Fruit fly (Drosophila melanogaster) ovary, adult (tissue): ENCODE data around the gene Liprin-alpha.

Source experiments
- CG17801 ChIP-seq: fragments of 200-800 bp; optimal IDR thresholded peaks from 2 replicates; lab custom pipeline; 2019; ENCODE audit warnings: missing biosample characterization, mild to moderate bottlenecking, missing genetic modification characterization, moderate library complexity; ENCODE audit not compliant: partially characterized antibody

Liprin-alpha gene

DNA sequence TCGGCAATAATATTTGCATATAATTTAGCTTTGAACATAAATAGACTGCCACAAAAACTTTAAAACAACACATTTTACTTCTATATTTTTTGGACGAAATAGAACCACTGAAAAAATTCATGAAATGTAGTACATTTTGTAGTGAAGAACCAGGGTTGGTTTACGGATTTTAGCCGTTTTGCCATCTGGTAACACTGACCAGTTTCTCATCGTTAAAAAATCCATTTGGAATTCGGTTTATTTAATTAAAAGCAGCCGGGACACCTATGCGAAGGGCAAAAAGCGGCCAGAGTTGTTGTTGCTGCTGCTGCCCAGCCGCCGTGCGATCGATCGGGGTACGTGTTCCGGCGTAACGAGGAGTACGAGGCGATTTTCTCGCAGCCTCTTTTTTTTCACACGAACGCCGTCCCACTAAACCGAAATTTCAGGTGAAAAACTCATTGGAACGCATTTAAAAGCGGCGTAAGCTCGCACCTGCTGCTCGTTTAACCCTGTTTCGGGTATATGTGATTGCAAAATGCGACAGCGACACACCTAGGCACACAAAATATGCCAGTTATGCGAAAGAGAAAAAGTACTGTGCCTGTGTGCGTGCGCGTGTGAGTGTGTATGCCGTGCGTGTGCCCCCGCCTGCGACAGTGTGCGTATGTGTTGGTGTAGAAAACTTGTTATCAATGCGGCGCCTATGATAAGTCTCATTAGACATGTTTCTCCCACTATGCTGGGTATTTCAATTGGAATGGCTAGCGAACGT is at the start of gene Liprin-alpha:
TSS of gene Liprin-alpha (plus strand) at position 154 of the 754 bp plus-strand sequence.
- TF ChIP-seq CG17801 (GFP tag; lab: Kevin White, UChicago), result no peak

DNA sequence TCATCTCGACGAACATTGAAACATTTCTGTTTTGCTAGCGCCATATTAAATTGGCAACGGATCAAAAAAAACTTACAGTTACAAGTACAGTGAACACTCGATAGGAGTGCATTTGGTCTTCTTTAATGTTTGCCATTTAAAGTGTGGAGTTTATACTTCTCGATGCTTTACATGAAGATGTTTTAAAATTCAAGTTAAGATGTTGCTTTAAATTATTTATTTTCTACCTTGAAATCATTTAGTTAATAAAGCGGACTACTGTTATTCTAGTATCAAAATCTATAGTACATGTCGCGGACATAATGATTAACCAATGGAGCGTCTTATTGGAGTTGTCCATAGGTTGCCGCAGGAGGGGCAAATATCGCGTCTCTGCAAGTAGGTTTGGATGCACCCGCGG is 47.2 kb upstream of the Liprin-alpha start, which contains the start of gene cort:
TSS of gene cort (minus strand) at position 101 of the 400 bp plus-strand sequence.
- TF ChIP-seq CG17801 (GFP tag; lab: Kevin White, UChicago), result peak; percentile 3

DNA sequence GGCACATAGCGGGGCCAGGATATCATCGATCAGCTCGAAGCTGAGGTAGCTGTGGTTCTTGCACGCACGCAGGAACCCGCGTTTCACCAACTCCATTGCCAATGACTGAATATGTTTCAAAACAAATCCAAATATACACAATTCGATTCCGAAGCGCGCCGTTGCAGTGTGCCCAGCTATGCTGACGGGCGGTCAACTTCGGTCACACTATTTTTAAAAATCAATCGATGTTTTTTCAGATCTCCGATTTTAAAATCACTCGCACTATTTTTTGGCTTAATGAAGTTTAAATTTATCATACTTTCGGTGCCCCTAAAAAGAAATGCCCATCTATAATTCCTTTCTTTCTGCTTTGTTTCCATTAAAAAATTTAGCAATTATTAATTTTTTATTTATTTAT is 46.2 kb upstream of the Liprin-alpha start, which contains the start of gene Nse1:
TSS of gene Nse1 (minus strand) at position 173 of the 400 bp plus-strand sequence.
- no peak for TF ChIP-seq CG17801 (GFP tag; lab: Kevin White, UChicago)

DNA sequence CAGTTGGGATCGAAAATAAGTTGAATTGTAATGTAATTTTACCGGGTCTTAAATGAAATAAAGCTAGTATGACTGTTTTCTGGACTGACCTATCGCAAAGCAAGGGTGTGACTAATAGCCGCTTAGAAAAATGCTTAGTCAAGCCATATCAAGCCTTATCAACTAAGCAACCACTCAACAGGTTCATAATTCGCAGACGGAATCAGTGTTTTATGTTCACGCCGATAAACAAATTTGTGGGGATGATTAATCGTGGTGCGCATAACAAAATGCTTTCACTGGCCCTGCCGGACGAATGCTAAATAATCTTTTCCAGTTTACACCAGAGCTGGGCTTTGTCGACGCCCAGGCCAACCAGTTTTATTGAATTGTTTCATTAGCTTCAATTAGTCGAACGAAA is 40.8 kb upstream of the Liprin-alpha start:
- no peak for TF ChIP-seq CG17801 (GFP tag; lab: Kevin White, UChicago)

DNA sequence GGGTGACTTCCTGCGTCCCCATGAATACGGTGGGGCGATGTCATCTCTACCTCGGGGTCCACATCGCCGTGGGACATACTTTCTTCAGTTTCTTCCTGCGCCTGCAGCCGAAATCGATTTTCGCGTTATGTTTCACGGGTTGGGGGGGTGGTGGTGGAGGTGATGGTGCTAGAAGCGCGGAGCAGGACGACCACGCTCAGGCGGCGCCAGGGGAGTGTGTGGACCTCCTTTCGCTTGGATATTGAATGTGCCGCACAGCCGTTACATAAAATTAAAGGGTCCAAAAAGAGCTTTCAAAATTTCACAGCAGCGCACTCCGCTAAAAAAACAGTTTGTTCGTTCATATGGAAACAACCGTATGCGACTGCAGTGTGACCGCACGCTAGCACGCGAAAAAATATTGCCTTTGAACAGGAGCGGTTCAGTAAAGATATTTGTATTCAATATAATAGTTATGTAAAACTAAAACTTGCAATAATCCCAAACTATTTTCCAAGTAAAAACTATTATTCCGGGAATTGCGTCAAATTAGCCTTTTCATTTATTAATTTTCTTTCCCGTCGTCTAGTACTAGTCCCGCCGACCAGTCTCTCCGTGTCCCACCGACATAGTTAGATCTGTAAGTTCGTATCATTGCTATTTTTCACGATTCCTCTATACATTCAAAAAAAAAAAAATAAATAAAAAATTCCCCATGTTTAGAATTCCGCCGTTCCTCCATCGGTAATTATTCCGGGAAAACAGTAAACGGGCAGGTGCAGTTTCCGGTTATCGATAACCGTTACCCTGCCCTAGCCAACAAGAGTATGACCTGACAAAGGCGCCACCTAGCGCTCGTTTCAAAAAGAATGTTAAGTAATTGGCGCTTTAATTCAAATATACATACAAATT is 39.5 kb upstream of the Liprin-alpha start, which contains the start of gene Nhe3:
TSS of gene Nhe3 (minus strand) at position 373 of the 891 bp plus-strand sequence.
- TF ChIP-seq CG17801 (GFP tag; lab: Kevin White, UChicago), result peak; percentile 70

DNA sequence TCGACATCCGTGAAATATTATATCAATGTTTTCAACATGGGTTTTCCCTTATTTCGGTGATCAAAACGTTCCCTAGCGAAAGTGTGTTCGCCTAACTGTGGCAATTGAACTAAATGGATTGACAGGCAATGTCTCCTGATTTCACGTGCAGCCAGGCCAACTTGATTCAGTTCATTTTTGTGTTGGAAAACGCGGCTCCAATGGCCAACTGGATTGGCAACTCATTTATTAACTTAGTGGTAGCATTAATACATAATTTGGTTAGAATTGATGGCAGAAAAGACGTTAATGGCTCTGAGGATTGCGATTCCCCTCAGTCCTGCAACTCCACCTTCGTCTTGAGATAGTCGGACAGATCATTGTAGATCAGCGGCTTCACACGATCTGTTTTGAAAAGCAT is 37.1 kb upstream of the Liprin-alpha start, which contains the start of gene CG11327:
TSS of gene CG11327 (minus strand) at position 101 of the 400 bp plus-strand sequence.
- TF ChIP-seq CG17801 (GFP tag; lab: Kevin White, UChicago), result no peak

DNA sequence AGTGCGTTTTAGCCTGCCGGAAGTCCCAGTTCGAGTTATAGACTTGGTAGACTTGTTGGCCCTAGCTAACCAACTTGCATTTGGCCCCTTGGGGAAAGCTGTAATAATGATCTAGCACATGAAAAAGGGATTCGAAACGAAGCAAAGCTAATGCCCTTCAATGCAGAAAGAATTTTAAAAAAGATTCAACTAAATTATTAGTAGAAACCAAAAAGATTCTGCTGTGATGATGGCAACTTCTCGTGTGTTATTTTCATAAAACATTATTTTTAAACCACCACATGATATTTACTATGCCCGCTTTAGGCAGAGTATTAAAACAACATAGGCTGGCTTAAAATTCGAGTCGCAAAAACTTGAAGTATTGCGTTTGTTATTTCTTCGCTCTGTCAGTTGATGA is 31.7 kb upstream of the Liprin-alpha start:
- TF ChIP-seq CG17801 (GFP tag; lab: Kevin White, UChicago), result no peak

DNA sequence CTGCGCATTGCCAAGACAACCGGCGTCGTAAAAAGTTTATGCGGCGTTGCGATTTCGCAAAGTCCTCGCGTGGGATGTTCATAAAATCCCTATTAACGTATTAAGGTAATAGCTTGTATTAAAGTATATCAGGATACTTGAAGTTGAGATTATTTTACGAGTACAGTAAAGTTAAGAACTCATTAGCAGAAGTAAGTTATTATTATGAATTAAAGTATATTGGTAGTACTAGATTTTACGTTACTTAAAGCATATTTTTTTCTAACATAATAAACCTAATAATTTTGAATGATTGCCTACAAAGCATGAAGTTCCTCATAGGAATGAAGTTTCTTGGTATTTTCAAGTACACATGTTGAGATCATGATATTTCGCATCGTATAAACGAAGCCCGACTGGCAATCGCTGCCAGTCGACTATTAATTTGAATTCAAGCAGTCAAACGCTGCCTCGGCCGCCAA is 29.9 kb upstream of the Liprin-alpha start:
- no peak for TF ChIP-seq CG17801 (GFP tag; lab: Kevin White, UChicago)

DNA sequence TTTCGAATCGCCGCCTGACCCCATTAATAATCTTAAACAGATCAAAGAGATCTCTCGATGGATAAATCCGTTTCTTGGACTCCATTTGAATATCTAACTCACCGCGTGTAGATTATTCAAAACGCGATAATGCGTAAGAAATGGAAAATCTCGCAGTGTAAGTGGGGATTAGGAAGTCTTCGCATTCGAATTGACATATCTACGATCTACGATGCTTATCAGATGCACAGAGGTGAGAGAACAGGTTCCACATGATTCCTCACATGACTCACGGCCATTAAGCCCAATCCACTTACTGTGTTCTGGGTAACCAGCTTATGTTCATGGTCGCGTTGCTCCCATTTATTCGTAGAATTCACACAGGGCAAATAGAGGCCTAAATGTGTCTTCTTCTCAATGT is 27.5 kb upstream of the Liprin-alpha start:
- TF ChIP-seq CG17801 (GFP tag; lab: Kevin White, UChicago), result no peak

DNA sequence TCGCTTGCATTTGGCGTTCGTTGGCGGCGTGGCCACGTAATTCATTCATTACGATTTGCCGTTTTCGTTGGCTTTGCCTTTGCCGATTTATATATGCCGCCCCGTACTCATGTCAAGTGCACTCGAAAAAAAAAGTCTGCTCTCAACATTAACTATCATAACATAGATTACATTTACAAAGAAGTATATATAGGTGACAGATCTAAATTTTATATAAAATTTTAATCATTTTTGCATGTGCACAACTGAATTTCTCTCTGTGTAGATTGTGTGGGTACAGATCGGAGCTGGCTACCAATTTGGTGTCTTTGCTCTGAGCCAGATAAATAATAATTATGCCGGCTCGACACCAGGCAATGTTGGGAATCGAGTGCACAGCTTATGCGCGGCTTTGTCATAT is 25.3 kb upstream of the Liprin-alpha start:
- no peak for TF ChIP-seq CG17801 (GFP tag; lab: Kevin White, UChicago)

DNA sequence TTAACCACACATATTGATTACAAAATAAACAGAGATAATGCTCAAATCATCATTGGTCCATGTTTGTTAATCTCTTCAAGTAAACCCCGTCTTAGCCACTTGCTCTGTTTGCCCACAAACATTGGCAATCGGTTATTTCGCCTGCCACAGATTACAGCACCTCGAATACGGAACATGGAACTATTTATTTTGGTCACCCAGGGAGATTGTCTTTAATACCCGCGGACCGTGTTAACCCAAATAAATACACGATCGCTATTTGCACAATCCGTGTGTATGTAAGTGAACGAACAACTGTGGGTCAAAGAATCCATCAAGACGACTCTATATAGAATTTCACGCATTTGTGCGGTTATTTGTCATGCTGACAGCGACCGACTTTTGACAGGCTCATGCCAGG is 23.0 kb upstream of the Liprin-alpha start:
- no peak for TF ChIP-seq CG17801 (GFP tag; lab: Kevin White, UChicago)

DNA sequence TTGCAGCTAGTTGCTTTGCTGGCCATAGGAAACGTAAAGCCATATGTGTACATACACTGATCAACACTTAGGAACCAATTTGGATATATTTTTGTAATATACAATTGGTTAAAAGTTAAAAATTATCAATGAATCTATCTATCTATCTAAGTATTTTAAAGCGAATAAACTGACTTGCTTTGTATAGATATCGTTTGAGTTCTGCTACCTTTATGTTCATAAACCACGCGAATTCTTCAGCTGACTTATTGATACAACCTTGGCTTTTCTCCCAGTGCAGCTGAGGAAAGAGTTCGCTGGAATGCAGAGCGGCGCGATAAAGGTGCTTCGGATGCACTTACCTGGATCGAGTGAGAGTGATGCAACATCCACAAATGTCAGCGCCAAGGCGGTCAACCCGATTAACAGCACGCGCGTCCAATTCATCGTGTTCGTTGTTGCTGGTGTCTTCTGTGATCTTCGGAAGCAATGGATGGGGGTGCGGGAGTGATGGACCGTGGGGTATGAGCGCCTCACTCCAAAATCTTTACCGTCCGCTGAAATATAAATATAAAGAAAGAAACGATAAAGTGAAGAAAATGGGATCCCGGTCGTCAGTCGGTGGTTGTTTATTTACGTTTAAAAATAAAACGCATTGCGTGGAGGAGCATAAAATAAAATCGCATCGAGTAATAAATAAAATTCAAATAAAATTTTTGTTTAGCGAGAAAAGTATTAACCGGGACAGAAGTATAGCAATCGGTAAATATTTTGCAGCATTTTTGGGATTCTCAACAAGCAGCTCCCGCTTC is 22.1 kb upstream of the Liprin-alpha start:
- TF ChIP-seq CG17801 (GFP tag; lab: Kevin White, UChicago), result no peak

DNA sequence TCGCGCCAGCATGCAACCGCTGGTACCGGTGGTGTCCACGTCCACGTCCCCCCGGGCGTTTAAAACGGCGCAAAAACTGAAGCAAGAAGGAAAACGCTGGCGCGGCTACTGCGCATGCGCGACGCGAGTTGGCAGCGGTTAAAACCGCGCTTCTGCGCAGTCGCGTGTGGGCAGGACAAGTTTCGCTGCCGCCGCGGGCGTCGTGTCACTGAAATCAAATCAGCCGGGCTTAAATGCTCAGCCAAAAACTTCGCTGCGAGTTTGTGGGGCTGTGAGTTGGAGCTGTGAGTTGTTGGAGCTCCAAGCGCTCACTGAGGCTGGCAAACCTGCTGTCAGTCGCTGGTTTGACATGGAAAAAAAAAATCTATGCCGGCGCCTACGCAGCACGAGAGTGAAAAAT is 18.6 kb upstream of the Liprin-alpha start:
- TF ChIP-seq CG17801 (GFP tag; lab: Kevin White, UChicago), result no peak

DNA sequence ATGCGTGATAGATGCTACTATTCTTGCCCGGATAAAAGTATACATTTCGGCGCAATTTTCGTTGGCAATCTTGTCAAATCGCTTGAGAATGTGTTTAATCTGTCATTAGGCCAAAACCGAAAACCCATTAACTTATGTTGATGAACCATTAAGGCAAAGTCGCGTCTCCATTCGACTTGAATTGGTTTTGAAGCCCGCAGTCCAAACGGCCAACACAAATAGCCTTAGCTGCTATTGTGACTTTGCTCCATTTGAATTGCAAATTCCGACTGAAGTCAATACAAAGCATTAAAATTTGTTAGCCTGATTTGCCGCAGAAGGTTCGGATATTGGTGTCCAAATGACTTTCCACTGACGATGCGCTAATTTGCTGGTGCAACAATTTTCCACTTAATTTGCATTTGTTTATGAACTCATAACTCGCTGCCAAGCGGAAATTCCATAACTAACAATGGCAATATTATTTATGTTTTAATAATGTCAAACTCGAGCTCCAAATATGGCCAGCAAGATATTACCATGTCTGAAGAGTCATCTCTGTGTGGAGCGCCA is 17.3 kb upstream of the Liprin-alpha start:
- TF ChIP-seq CG17801 (GFP tag; lab: Kevin White, UChicago), result no peak
